Fruit fly (Drosophila melanogaster): Measurements from ENCODE around the gene CG42763.

CG42763 gene

DNA sequence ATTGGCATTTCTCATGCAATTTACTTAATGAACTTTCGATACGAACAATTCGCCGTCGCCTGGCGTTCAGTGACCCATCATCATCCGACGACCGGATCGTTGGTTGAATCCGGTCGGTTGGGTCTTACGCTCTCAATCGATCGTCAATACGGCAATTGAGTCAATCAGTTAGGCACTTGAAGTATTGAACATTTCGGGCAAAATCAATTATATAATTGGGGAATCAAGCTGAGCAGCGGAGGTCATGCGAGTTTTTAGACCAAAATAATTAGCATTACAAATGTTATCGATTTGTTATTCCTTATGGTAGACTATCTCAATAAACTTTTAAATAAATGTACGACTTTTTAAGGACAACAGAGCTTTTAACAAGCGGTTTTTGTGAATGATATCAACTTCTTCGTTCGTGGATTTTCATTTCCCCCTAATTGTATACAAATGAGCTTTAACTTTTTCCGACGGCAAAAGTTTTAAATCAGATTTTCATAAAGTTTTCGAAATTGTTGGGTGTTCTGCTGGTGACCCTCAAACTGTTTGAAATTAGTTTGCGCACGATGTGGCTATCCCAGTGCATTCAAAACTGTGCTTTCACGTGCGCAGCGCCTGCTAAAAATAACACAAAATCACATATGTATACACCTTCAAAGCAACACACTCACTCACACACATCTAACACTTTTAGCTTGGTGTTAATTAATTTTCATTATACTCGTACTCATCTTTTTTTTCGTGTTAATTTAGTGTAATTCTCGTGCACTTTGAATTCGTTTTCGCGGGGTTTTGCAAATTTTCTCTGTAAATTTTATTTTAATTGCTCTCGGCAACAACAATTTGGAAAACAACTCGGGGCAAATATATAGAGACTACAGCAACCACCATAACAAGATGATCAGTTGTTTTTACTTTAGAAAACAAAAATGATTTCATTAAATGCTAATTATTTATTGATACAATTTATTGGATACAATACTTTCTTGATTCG is 46.7 kb downstream of the CG42763 start:
- peak; percentile 6 for TF ChIP-seq fru (GFP tag; optimal IDR thresholded peaks at IDR 0.05)
- TF ChIP-seq Rel (GFP tag; optimal IDR thresholded peaks at IDR 0.05) = no peak
- peak; percentile 67 for TF ChIP-seq Rel (tag; optimal IDR thresholded peaks at IDR 0.05)
- no peak for TF ChIP-seq Hr78 (GFP tag; optimal IDR thresholded peaks at IDR 0.05)

DNA sequence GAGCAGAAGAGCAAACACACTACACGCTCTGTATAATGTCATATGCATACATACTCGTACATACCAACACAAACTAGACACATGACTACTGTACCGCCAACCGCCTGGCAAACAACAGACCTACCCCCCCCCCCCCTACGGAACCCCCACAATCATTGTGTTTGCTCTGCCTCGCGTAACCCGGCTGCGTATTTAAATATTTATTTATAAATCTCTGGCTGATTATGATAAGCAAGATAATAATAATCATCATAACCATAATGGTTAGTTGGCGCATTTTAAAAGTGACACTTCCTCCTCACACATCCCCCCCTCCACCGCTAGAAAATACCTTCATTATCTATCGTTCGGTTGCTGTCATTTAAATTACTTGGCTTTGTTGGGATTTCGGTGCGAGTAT is 47.4 kb downstream of the CG42763 start:
- TF ChIP-seq foxo (GFP tag; optimal IDR thresholded peaks at IDR 0.05) (peak in 1 of 2 experiments; percentile 7), h (GFP tag; optimal IDR thresholded peaks at IDR 0.05) (peak; percentile 54), sage (GFP tag; optimal IDR thresholded peaks at IDR 0.05) (no peak), OdsH (GFP tag; optimal IDR thresholded peaks at IDR 0.05) (peak; percentile 11), dl (GFP tag; optimal IDR thresholded peaks at IDR 0.05; ENCODE audit: insufficient read depth in 1 of 2, partially characterized antibody in 2 of 2) (no peak), fru (GFP tag; optimal IDR thresholded peaks at IDR 0.05) (no peak), br (GFP tag; optimal IDR thresholded peaks at IDR 0.05) (no peak), brk (GFP tag; optimal IDR thresholded peaks at IDR 0.05) (no peak), pan (optimal IDR thresholded peaks at IDR 0.05) (no peak), Rel (GFP tag; optimal IDR thresholded peaks at IDR 0.05) (no peak), Rel (tag; optimal IDR thresholded peaks at IDR 0.05) (peak; percentile 42), CG9705 (GFP tag; optimal IDR thresholded peaks at IDR 0.05) (no peak), CG32264 (GFP tag; optimal IDR thresholded peaks at IDR 0.05) (no peak), Hr83 (GFP tag; optimal IDR thresholded peaks at IDR 0.05; ENCODE audit: poor library complexity, severe bottlenecking) (no peak)

DNA sequence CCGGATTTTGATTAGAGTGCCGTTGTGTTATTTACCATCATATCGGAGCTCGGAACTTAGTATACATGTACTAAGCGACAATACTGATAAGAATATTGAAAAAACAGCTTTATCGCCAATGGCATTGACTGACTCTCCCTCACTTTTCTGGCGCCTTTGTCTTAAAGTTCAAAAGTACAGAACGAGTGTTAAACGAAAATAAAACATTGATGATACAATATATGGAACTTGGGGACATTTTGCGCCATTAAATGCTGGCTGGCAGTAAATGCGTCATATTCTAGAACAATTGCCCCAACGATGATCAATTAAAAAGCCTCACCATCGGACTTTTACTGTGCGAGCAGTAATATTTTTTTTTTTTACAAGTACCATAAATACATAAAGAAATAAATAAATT is 49.7 kb downstream of the CG42763 start:
- TF ChIP-seq CG9705 (GFP tag; optimal IDR thresholded peaks at IDR 0.05) = no peak
- TF ChIP-seq Abd-B (GFP tag; optimal IDR thresholded peaks at IDR 0.05) = no peak
- no peak for TF ChIP-seq N (GFP tag; optimal IDR thresholded peaks at IDR 0.05)
- TF ChIP-seq Dfd (GFP tag; optimal IDR thresholded peaks at IDR 0.05) = no peak
- TF ChIP-seq foxo (GFP tag; optimal IDR thresholded peaks at IDR 0.05) = no peak
- no peak for TF ChIP-seq jim (GFP tag; optimal IDR thresholded peaks at IDR 0.05)
- peak; percentile 10 for TF ChIP-seq rgr (GFP tag; optimal IDR thresholded peaks at IDR 0.05)
- TF ChIP-seq h (GFP tag; optimal IDR thresholded peaks at IDR 0.05) = peak; percentile 3
- TF ChIP-seq dl (GFP tag; optimal IDR thresholded peaks at IDR 0.05; ENCODE audit: insufficient read depth in 1 of 2, partially characterized antibody in 2 of 2) = no peak
- TF ChIP-seq tai (GFP tag; optimal IDR thresholded peaks at IDR 0.05) = peak; percentile 43
- TF ChIP-seq fru (GFP tag; optimal IDR thresholded peaks at IDR 0.05) = no peak
- TF ChIP-seq OdsH (GFP tag; optimal IDR thresholded peaks at IDR 0.05) = no peak
- no peak for TF ChIP-seq dmrt93B (GFP tag; optimal IDR thresholded peaks at IDR 0.05)
- TF ChIP-seq Hr83 (GFP tag; optimal IDR thresholded peaks at IDR 0.05; ENCODE audit: poor library complexity, severe bottlenecking) = no peak
- peak; percentile 47 for TF ChIP-seq Sp1 (GFP tag; optimal IDR thresholded peaks at IDR 0.05)
- TF ChIP-seq Mio (GFP tag; optimal IDR thresholded peaks at IDR 0.05) = no peak
- TF ChIP-seq CrebA (GFP tag; optimal IDR thresholded peaks at IDR 0.05; ENCODE audit: borderline replicate concordance) = peak; percentile 88
- TF ChIP-seq psq (GFP tag; optimal IDR thresholded peaks at IDR 0.05) = no peak
- TF ChIP-seq dsf (GFP tag; optimal IDR thresholded peaks at IDR 0.05; ENCODE audit: borderline replicate concordance) = no peak
- TF ChIP-seq woc (GFP tag; optimal IDR thresholded peaks at IDR 0.05) = no peak
- peak; percentile 29 for TF ChIP-seq Jra (GFP tag; optimal IDR thresholded peaks at IDR 0.05)
- TF ChIP-seq sv (GFP tag; optimal IDR thresholded peaks at IDR 0.05) = no peak
- TF ChIP-seq Rel (GFP tag; optimal IDR thresholded peaks at IDR 0.05) = no peak
- peak; percentile 81 for TF ChIP-seq Rel (tag; optimal IDR thresholded peaks at IDR 0.05)
- TF ChIP-seq usp (GFP tag; optimal IDR thresholded peaks at IDR 0.05) = no peak
- TF ChIP-seq Hr78 (GFP tag; optimal IDR thresholded peaks at IDR 0.05) = no peak
- no peak for TF ChIP-seq ey (GFP tag; optimal IDR thresholded peaks at IDR 0.05)
- no peak for TF ChIP-seq Vsx2 (GFP tag; optimal IDR thresholded peaks at IDR 0.05; ENCODE audit: partially characterized antibody)
- TF ChIP-seq br (GFP tag; optimal IDR thresholded peaks at IDR 0.05) = no peak
- TF ChIP-seq HLH106 (tag; optimal IDR thresholded peaks at IDR 0.05) = no peak
- no peak for TF ChIP-seq GATAd (GFP tag; optimal IDR thresholded peaks at IDR 0.05)
- TF ChIP-seq brk (GFP tag; optimal IDR thresholded peaks at IDR 0.05) = no peak
- peak; percentile 10 for TF ChIP-seq CG32264 (GFP tag; optimal IDR thresholded peaks at IDR 0.05)
- TF ChIP-seq Dif (GFP tag; optimal IDR thresholded peaks at IDR 0.05; ENCODE audit: partially characterized antibody) = no peak
- TF ChIP-seq Myc (optimal IDR thresholded peaks at IDR 0.05) = no peak
- TF ChIP-seq pan (optimal IDR thresholded peaks at IDR 0.05) = no peak
- peak; percentile 57 for TF ChIP-seq Hnf4 (GFP tag; optimal IDR thresholded peaks at IDR 0.05)
- TF ChIP-seq lola (GFP tag; optimal IDR thresholded peaks at IDR 0.05) = no peak
- TF ChIP-seq sage (GFP tag; optimal IDR thresholded peaks at IDR 0.05) = peak; percentile 21

Measured in whole organism, wandering third instar larva.